Worm (Caenorhabditis elegans) whole organism, L4/young adult: ENCODE results near the gene nlr-1.
"Not testable (repeated sequence)": the region's sequence is repeated elsewhere in the genome, so short reads cannot be mapped to it uniquely, and the experiment has no call there.

Experiments used
- W03F9.2 ChIP-seq: fragments of 150-350 bp; optimal IDR thresholded peaks from 2 replicates; lab custom pipeline; 2014; ENCODE audit warnings: missing biosample characterization, missing genetic modification characterization
- dao-5 ChIP-seq: sonication (generic microtip); optimal IDR thresholded peaks from 2 replicates; lab custom pipeline; 2016; ENCODE audit warnings: missing genotype, missing genetic modification characterization, moderate library complexity, missing compliant biosample characterization
- him-1 ChIP-seq: sonication (generic microtip); optimal IDR thresholded peaks from 2 replicates; lab custom pipeline; 2016; ENCODE audit warnings: missing genotype, missing genetic modification reagents, missing genetic modification characterization, missing compliant biosample characterization

Gene nlr-1

ce11 chrIV:12178235-12178634 is at the start of gene nlr-1:
TSS of gene nlr-1 (minus strand) at chrIV:12178335.
- not testable (repeated sequence) for TF ChIP-seq him-1 (tag; lab: Kevin White, UChicago); dao-5; W03F9.2 (tag; lab: Kevin White, UChicago)

ce11 chrIV:12227012-12227411 is 48.9 kb upstream of the nlr-1 start, which contains the start of gene mlt-3:
TSS of gene mlt-3 (minus strand) at chrIV:12227112.
- TF ChIP-seq W03F9.2 (tag; lab: Kevin White, UChicago) (no peak), dao-5 (no peak), him-1 (tag; lab: Kevin White, UChicago) (no peak)

ce11 chrIV:12219309-12219708 is 41.2 kb upstream of the nlr-1 start, which contains the start of gene F35G2.5:
TSS of gene F35G2.5 (plus strand) at chrIV:12219609.
- no peak for TF ChIP-seq W03F9.2 (tag; lab: Kevin White, UChicago)
- no peak for TF ChIP-seq him-1 (tag; lab: Kevin White, UChicago)
- TF ChIP-seq dao-5 = no peak

ce11 chrIV:12218253-12218652 is 40.1 kb upstream of the nlr-1 start:
- no peak for TF ChIP-seq W03F9.2 (tag; lab: Kevin White, UChicago)
- TF ChIP-seq dao-5 = no peak
- no peak for TF ChIP-seq him-1 (tag; lab: Kevin White, UChicago)

ce11 chrIV:12217142-12217541 is 39.0 kb upstream of the nlr-1 start:
- TF ChIP-seq dao-5 (no peak), him-1 (tag; lab: Kevin White, UChicago) (no peak), W03F9.2 (tag; lab: Kevin White, UChicago) (no peak)

- TF ChIP-seq dao-5 (no peak), W03F9.2 (tag; lab: Kevin White, UChicago) (no peak), him-1 (tag; lab: Kevin White, UChicago) (no peak)
Observed at ce11 chrIV:12215762-12216295, 37.7 kb upstream of the nlr-1 start, which contains the start of gene phy-2. TSS of gene phy-2 (minus strand) at chrIV:12215987.

- TF ChIP-seq him-1 (tag; lab: Kevin White, UChicago) = no peak
- no peak for TF ChIP-seq W03F9.2 (tag; lab: Kevin White, UChicago)
- TF ChIP-seq dao-5 = no peak
Observed at ce11 chrIV:12212814-12213213, 34.7 kb upstream of the nlr-1 start.

- TF ChIP-seq dao-5 = no peak
Observed at ce11 chrIV:12211292-12211691, 33.2 kb upstream of the nlr-1 start.

ce11 chrIV:12208984-12209676 is 31.0 kb upstream of the nlr-1 start, which contains the start of the genes marb-1 and F35G2.3:
TSS of gene marb-1 (minus strand) at chrIV:12209010.
TSS of gene F35G2.3 (plus strand) at chrIV:12209626.
- no peak for TF ChIP-seq him-1 (tag; lab: Kevin White, UChicago)
- TF ChIP-seq dao-5 = no peak
- TF ChIP-seq W03F9.2 (tag; lab: Kevin White, UChicago) = no peak

- TF ChIP-seq W03F9.2 (tag; lab: Kevin White, UChicago) = no peak
- no peak for TF ChIP-seq him-1 (tag; lab: Kevin White, UChicago)
- TF ChIP-seq dao-5 = no peak
Observed at ce11 chrIV:12207873-12208272, 29.7 kb upstream of the nlr-1 start.

- no peak for TF ChIP-seq dao-5
- no peak for TF ChIP-seq W03F9.2 (tag; lab: Kevin White, UChicago)
- TF ChIP-seq him-1 (tag; lab: Kevin White, UChicago) = no peak
Observed at ce11 chrIV:12207454-12207853, 29.3 kb upstream of the nlr-1 start.

- no peak for TF ChIP-seq him-1 (tag; lab: Kevin White, UChicago)
- TF ChIP-seq dao-5 = no peak
- TF ChIP-seq W03F9.2 (tag; lab: Kevin White, UChicago) = no peak
Observed at ce11 chrIV:12203968-12204367, 25.8 kb upstream of the nlr-1 start.

ce11 chrIV:12202949-12203348 is 24.8 kb upstream of the nlr-1 start, which contains the start of gene F35G2.1:
TSS of gene F35G2.1 (plus strand) at chrIV:12203249.
- TF ChIP-seq dao-5 (no peak), him-1 (tag; lab: Kevin White, UChicago) (no peak), W03F9.2 (tag; lab: Kevin White, UChicago) (no peak)

ce11 chrIV:12202000-12202399 is 23.9 kb upstream of the nlr-1 start:
- TF ChIP-seq dao-5 (no peak), him-1 (tag; lab: Kevin White, UChicago) (no peak)
